Fruit fly (Drosophila melanogaster) whole organism, pupa: ENCODE measurements around the gene CG5731.

Experiments used
- CG32121 ChIP-seq: fragments of 200-800 bp; sonication (Bioruptor generic); IDR thresholded peaks from 2 replicates; pipeline ENCODE4 v1.3.6; 2022; ENCODE audit warnings: missing biosample characterization, missing genetic modification characterization
- gl ChIP-seq: fragments of 200-800 bp; sonication (Bioruptor generic); optimal IDR thresholded peaks from 2 replicates; lab custom pipeline; 2018; ENCODE audit warnings: missing biosample characterization, mild to moderate bottlenecking, missing genetic modification characterization

dm6 chr2L:10249655-10250202, 40.2 kb upstream of the CG5731 start:
- no peak for TF ChIP-seq CG32121 (GFP tag; lab: Robert Waterston, UW)
- no peak for TF ChIP-seq gl (tag; lab: Kevin White, UChicago)
